Worm (Caenorhabditis elegans) whole organism, L1 larva: ENCODE measurements around the gene ndub-11.

ENCODE experiments used
- C04F5.9 ChIP-seq: sonication (generic microtip); optimal IDR thresholded peaks from 2 replicates; lab custom pipeline; 2016; ENCODE audit warnings: missing genetic modification characterization, missing compliant biosample characterization
- C16A3.4 ChIP-seq: fragments of 150-350 bp; optimal IDR thresholded peaks from 2 replicates; lab custom pipeline; 2014; ENCODE audit warnings: missing biosample characterization, missing genetic modification characterization
- C34B4.2 ChIP-seq: sonication (generic microtip); optimal IDR thresholded peaks from 2 replicates; lab custom pipeline; 2017; ENCODE audit warnings: mild to moderate bottlenecking, missing genetic modification characterization, missing compliant biosample characterization
- F16B12.6 ChIP-seq: fragments of 150-350 bp; optimal IDR thresholded peaks from 2 replicates; lab custom pipeline; 2014; ENCODE audit warnings: missing biosample characterization, missing genetic modification characterization
- Y116A8C.19 ChIP-seq: sonication (generic microtip); optimal IDR thresholded peaks from 2 replicates; lab custom pipeline; 2016; ENCODE audit warnings: missing compliant biosample characterization, missing genetic modification characterization, borderline replicate concordance
- aha-1 ChIP-seq: fragments of 150-350 bp; optimal IDR thresholded peaks from 2 replicates; lab custom pipeline; 2014; ENCODE audit warnings: missing biosample characterization, missing genetic modification characterization
- ama-1 ChIP-seq: fragments of 150-350 bp; optimal IDR thresholded peaks from 2 replicates; lab custom pipeline; 2014
- blmp-1 ChIP-seq: fragments of 150-350 bp; optimal IDR thresholded peaks from 2 replicates; lab custom pipeline; 2014; ENCODE audit warnings: missing biosample characterization, missing genetic modification characterization
- ceh-63 ChIP-seq: fragments of 200-800 bp; sonication (Bioruptor generic); optimal IDR thresholded peaks from 2 replicates; lab custom pipeline; 2018; ENCODE audit warnings: mild to moderate bottlenecking, missing genetic modification characterization, missing compliant biosample characterization
- ceh-8 ChIP-seq: fragments of 200-800 bp; sonication (Bioruptor generic); optimal IDR thresholded peaks from 2 replicates; lab custom pipeline; 2018; ENCODE audit warnings: mild to moderate bottlenecking, missing genetic modification characterization, moderate library complexity, missing compliant biosample characterization
- ceh-82 ChIP-seq, 3 experiments: fragments of 150-350 bp in 1 of 3; sonication (generic microtip) in 2 of 3; optimal IDR thresholded peaks; 2 replicates each; lab custom pipeline; 2014 to 2017; ENCODE audit warnings: missing biosample characterization in 3 of 3, missing genetic modification characterization in 3 of 3
- ceh-88 ChIP-seq: fragments of 200-800 bp; sonication (Bioruptor generic); IDR thresholded peaks from 2 replicates; pipeline ENCODE4 v1.3.6; 2022; ENCODE audit warnings: missing genetic modification characterization, missing compliant biosample characterization
- ceh-90 ChIP-seq: sonication (generic microtip); optimal IDR thresholded peaks from 2 replicates; lab custom pipeline; 2016; ENCODE audit warnings: missing genetic modification characterization, missing compliant biosample characterization
- ces-1 ChIP-seq: fragments of 150-350 bp; optimal IDR thresholded peaks from 2 replicates; lab custom pipeline; 2014; ENCODE audit warnings: missing biosample characterization, missing genetic modification reagents, missing genetic modification characterization
- dpl-1 ChIP-seq, 3 experiments: fragments of 150-350 bp in 2 of 3; sonication (generic microtip) in 1 of 3; optimal IDR thresholded peaks; 2 replicates each; lab custom pipeline; 2014 to 2017; ENCODE audit warnings: missing biosample characterization in 3 of 3, missing genetic modification characterization in 3 of 3, missing genetic modification reagents in 3 of 3
- efl-1 ChIP-seq, 4 experiments: fragments of 150-350 bp; optimal IDR thresholded peaks in 3 of 4; peaks in 1 of 4; 1 replicate in 1 of 4; 2 replicates in 3 of 4; lab custom pipeline; 2014; ENCODE audit warnings: missing biosample characterization in 2 of 4, missing genetic modification characterization in 2 of 4, missing genetic modification reagents in 2 of 4
- egl-27 ChIP-seq, 2 experiments: fragments of 150-350 bp in 1 of 2; sonication (generic microtip); optimal IDR thresholded peaks; 3 replicates each; lab custom pipeline; 2017 to 2018; ENCODE audit warnings: missing biosample characterization in 2 of 2, missing genetic modification characterization in 2 of 2, missing genetic modification reagents in 2 of 2
- elt-2 ChIP-seq: sonication (generic microtip); optimal IDR thresholded peaks from 2 replicates; lab custom pipeline; 2016; ENCODE audit warnings: missing genetic modification characterization, mild to moderate bottlenecking, inconsistent platforms, missing compliant biosample characterization, missing genetic modification reagents
- ets-5 ChIP-seq: fragments of 200-800 bp; sonication (Bioruptor generic); IDR thresholded peaks from 2 replicates; pipeline ENCODE4 v1.3.6; 2022; ENCODE audit warnings: missing genetic modification characterization, missing compliant biosample characterization
- fos-1 ChIP-seq: fragments of 150-350 bp; optimal IDR thresholded peaks from 2 replicates; lab custom pipeline; 2014; ENCODE audit warnings: missing biosample characterization, missing genetic modification characterization
- hpl-2 ChIP-seq: fragments of 150-350 bp; optimal IDR thresholded peaks from 2 replicates; lab custom pipeline; 2014; ENCODE audit warnings: missing biosample characterization, missing genetic modification reagents, missing genetic modification characterization
- lin-13 ChIP-seq: fragments of 150-350 bp; optimal IDR thresholded peaks from 2 replicates; lab custom pipeline; 2014; ENCODE audit warnings: missing biosample characterization, missing genetic modification reagents, missing genetic modification characterization
- lin-14 ChIP-seq: fragments of 200-800 bp; sonication (Bioruptor generic); optimal IDR thresholded peaks from 2 replicates; lab custom pipeline; 2018; ENCODE audit warnings: mild to moderate bottlenecking, missing genetic modification characterization, moderate library complexity, missing compliant biosample characterization
- lin-15B ChIP-seq: fragments of 150-350 bp; sonication (generic microtip); optimal IDR thresholded peaks from 3 replicates; lab custom pipeline; 2014; ENCODE audit warnings: missing biosample characterization, missing genetic modification characterization
- lin-35 ChIP-seq, 2 experiments: fragments of 150-350 bp; optimal IDR thresholded peaks; 2 replicates each; lab custom pipeline; 2014; ENCODE audit warnings: missing biosample characterization in 2 of 2, missing genetic modification characterization in 2 of 2, missing genetic modification reagents in 2 of 2
- lir-3 ChIP-seq: sonication (generic microtip); optimal IDR thresholded peaks from 2 replicates; lab custom pipeline; 2016; ENCODE audit warnings: mild to moderate bottlenecking, missing genetic modification characterization, moderate library complexity, missing compliant biosample characterization; ENCODE audit not compliant: poor library complexity
- lsy-2 ChIP-seq, 2 experiments: fragments of 150-350 bp; optimal IDR thresholded peaks; 2 replicates each; lab custom pipeline; 2014; ENCODE audit warnings: missing biosample characterization in 2 of 2, missing genetic modification characterization in 2 of 2
- mdl-1 ChIP-seq, 2 experiments: fragments of 150-350 bp; optimal IDR thresholded peaks; 2 replicates each; lab custom pipeline; 2014 to 2017; ENCODE audit warnings: missing biosample characterization in 2 of 2, missing genetic modification characterization in 2 of 2, inconsistent platforms in 1 of 2
- mef-2 ChIP-seq: fragments of 150-350 bp; optimal IDR thresholded peaks from 2 replicates; lab custom pipeline; 2014; ENCODE audit warnings: missing biosample characterization, missing genetic modification characterization
- mep-1 ChIP-seq: fragments of 150-350 bp; optimal IDR thresholded peaks from 2 replicates; lab custom pipeline; 2014; ENCODE audit warnings: missing biosample characterization, missing genetic modification characterization
- nhr-19 ChIP-seq: fragments of 200-800 bp; sonication (Bioruptor generic); conservative IDR thresholded peaks from 2 replicates; pipeline ENCODE4 v1.3.6; 2022; ENCODE audit warnings: missing genetic modification characterization, missing compliant biosample characterization
- nhr-20 ChIP-seq: sonication (generic microtip); optimal IDR thresholded peaks from 2 replicates; lab custom pipeline; 2016; ENCODE audit warnings: mild to moderate bottlenecking, missing genetic modification characterization, missing compliant biosample characterization
- nhr-28 ChIP-seq: fragments of 150-350 bp; optimal IDR thresholded peaks from 2 replicates; lab custom pipeline; 2014; ENCODE audit warnings: missing biosample characterization, missing genetic modification characterization
- nhr-47 ChIP-seq: sonication (generic microtip); optimal IDR thresholded peaks from 2 replicates; lab custom pipeline; 2016; ENCODE audit warnings: mild to moderate bottlenecking, missing genetic modification characterization, moderate library complexity, missing compliant biosample characterization
- nhr-71 ChIP-seq: sonication (generic microtip); optimal IDR thresholded peaks from 2 replicates; lab custom pipeline; 2016; ENCODE audit warnings: mild to moderate bottlenecking, missing genetic modification characterization, moderate library complexity, missing compliant biosample characterization
- nhr-77 ChIP-seq: fragments of 150-350 bp; optimal IDR thresholded peaks from 2 replicates; lab custom pipeline; 2014; ENCODE audit warnings: missing biosample characterization, missing genetic modification characterization
- nhr-84 ChIP-seq: sonication (generic microtip); optimal IDR thresholded peaks from 2 replicates; lab custom pipeline; 2017; ENCODE audit warnings: missing biosample characterization, missing genetic modification characterization
- nhr-90 ChIP-seq: sonication (generic microtip); optimal IDR thresholded peaks from 2 replicates; lab custom pipeline; 2016; ENCODE audit warnings: mild to moderate bottlenecking, missing genetic modification characterization, missing compliant biosample characterization; ENCODE audit not compliant: poor library complexity
- pax-3 ChIP-seq: fragments of 200-800 bp; sonication (Bioruptor generic); optimal IDR thresholded peaks from 2 replicates; lab custom pipeline; 2018; ENCODE audit warnings: mild to moderate bottlenecking, missing genetic modification characterization, moderate library complexity, missing compliant biosample characterization
- pqm-1 ChIP-seq: sonication (generic microtip); optimal IDR thresholded peaks from 3 replicates; lab custom pipeline; 2017; ENCODE audit warnings: missing biosample characterization, missing genetic modification characterization
- rnt-1 ChIP-seq: sonication (generic microtip); optimal IDR thresholded peaks from 2 replicates; lab custom pipeline; 2016; ENCODE audit warnings: mild to moderate bottlenecking, missing genetic modification characterization, moderate library complexity, missing compliant biosample characterization
- skn-1 ChIP-seq: fragments of 150-350 bp; optimal IDR thresholded peaks from 2 replicates; lab custom pipeline; 2014; ENCODE audit warnings: missing biosample characterization, missing genetic modification characterization
- sox-4 ChIP-seq: sonication (generic microtip); optimal IDR thresholded peaks from 2 replicates; lab custom pipeline; 2016; ENCODE audit warnings: missing genetic modification characterization, missing compliant biosample characterization
- sptf-1 ChIP-seq: fragments of 150-350 bp; optimal IDR thresholded peaks from 2 replicates; lab custom pipeline; 2014; ENCODE audit warnings: missing biosample characterization, missing genetic modification characterization
- swsn-7 ChIP-seq: sonication (generic microtip); optimal IDR thresholded peaks from 2 replicates; lab custom pipeline; 2016; ENCODE audit warnings: missing genetic modification characterization, missing compliant biosample characterization
- unc-130 ChIP-seq: fragments of 150-350 bp; optimal IDR thresholded peaks from 2 replicates; lab custom pipeline; 2017; ENCODE audit warnings: missing biosample characterization, missing genetic modification characterization, inconsistent platforms
- vab-15 ChIP-seq: sonication (generic microtip); optimal IDR thresholded peaks from 2 replicates; lab custom pipeline; 2017; ENCODE audit warnings: missing genotype, mild to moderate bottlenecking, missing genetic modification characterization, missing compliant biosample characterization
- zag-1 ChIP-seq: fragments of 150-350 bp; optimal IDR thresholded peaks from 2 replicates; lab custom pipeline; 2014; ENCODE audit warnings: missing biosample characterization, missing genetic modification characterization
- ztf-4 ChIP-seq: fragments of 150-350 bp; optimal IDR thresholded peaks from 2 replicates; lab custom pipeline; 2014; ENCODE audit warnings: missing biosample characterization, missing genetic modification characterization

Gene ndub-11

DNA sequence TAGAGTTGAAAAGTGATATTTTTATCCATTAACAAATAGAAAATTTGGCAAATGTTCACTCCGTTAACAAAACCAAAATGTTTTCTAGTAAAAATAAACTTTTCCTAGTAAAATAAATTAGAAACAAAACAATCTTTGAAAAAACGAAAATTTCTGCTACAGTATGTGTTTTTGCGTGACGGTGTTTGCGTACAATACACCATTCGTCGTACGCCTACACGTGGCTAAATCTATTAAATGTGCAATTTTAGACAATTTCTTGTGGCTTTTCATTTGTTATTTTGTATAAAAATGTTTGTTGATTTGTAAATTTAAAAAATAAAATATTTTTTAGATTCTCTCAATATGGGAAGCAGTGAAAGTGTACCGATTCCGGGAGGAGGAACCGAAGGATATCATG is 16.9 kb downstream of the ndub-11 start, which contains the start of gene Y42H9AR.1 (continued):
- TF ChIP-seq nhr-47 (tag; lab: Kevin White, UChicago) (peak; percentile 15), hpl-2 (GFP tag; lab: Kevin White, UChicago) (no peak), nhr-20 (peak; percentile 18), nhr-71 (tag; lab: Kevin White, UChicago) (no peak), nhr-90 (peak; percentile 0), pqm-1 (no peak)

DNA sequence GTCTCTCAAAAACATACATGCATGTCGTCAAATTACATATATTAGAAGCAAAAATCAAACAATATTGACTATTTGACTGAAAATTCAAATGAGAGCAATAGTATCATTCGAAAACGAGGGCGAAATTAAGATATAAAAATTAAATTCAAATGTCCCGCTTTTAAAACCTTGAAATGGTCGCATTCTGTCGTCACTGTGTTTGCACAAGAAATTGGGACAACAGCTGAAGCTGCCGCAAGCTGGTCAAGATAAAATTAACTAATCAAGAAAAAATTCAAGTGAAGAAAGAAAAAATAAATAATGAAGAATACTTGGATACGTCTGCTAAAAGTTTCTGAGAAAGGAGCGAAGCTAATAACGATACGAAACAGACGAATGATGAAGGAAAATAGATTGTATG is 17.4 kb downstream of the ndub-11 start:
- TF ChIP-seq vab-15 (tag; lab: Kevin White, UChicago) (peak; percentile 17), lsy-2 (tag; optimal IDR thresholded peaks at IDR 0.05; lab: Kevin White, UChicago) (peak in 1 of 2 experiments; percentile 18), blmp-1 (tag; lab: Kevin White, UChicago) (peak; percentile 25), efl-1 (optimal IDR thresholded peaks at IDR 0.05; lab: Kevin White, UChicago) (peak in 1 of 2 experiments; percentile 72), efl-1 (GFP tag; optimal IDR thresholded peaks at IDR 0.05 in 1 of 2; lab: Kevin White, UChicago) (peak; percentile 81 to 98), lir-3 (tag; lab: Kevin White, UChicago) (no peak), C16A3.4 (tag; lab: Kevin White, UChicago) (peak; percentile 11), unc-130 (peak; percentile 53), C34B4.2 (tag; lab: Kevin White, UChicago) (no peak), ceh-8 (GFP tag; lab: Kevin White, UChicago) (no peak), zag-1 (no peak), pqm-1 (no peak), F16B12.6 (tag; lab: Kevin White, UChicago) (peak; percentile 81), lin-35 (GFP tag; optimal IDR thresholded peaks at IDR 0.05; lab: Kevin White, UChicago) (peak; percentile 67 to 86), ceh-90 (tag; lab: Kevin White, UChicago) (no peak), ceh-82 (tag; optimal IDR thresholded peaks at IDR 0.05; lab: Kevin White, UChicago) (peak in 1 of 3 experiments; percentile 7), skn-1 (no peak), dpl-1 (GFP tag; optimal IDR thresholded peaks at IDR 0.05; lab: Kevin White, UChicago) (peak; percentile 48 to 85 (median 77))

DNA sequence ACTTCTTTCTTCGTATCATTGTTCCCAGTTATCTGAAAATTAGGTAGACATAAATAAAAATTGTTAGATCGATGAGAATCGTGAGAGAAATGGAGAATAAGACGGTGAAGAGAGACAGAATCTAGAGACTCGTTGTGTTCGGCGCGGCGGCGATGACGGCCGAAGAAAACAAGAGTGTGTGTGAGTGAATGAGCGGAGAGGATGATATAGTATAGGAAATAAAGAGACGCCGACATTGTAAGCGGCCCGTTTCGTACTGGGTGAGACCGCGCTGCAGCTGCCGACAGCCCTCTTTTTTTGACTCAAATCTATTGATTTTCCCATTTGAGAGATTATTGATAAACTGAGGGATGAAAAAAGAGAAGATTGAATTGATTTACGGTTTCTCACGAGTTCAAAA is 17.8 kb downstream of the ndub-11 start, which contains the start of gene Y42H9AR.4:
Y42H9AR.4 (minus strand) TSS at position 32 of the 400 bp plus-strand sequence.
- TF ChIP-seq sox-4 (tag; lab: Kevin White, UChicago) (no peak), C04F5.9 (no peak), elt-2 (tag; lab: Kevin White, UChicago) (no peak), C16A3.4 (tag; lab: Kevin White, UChicago) (no peak), egl-27 (tag; optimal IDR thresholded peaks at IDR 0.05; lab: Kevin White, UChicago) (no peak), sptf-1 (tag; lab: Kevin White, UChicago) (no peak), lin-13 (no peak), C34B4.2 (tag; lab: Kevin White, UChicago) (no peak), swsn-7 (tag; lab: Kevin White, UChicago) (no peak), mep-1 (peak; percentile 35), ama-1 (lab: Kevin White, UChicago) (no peak), efl-1 (optimal IDR thresholded peaks at IDR 0.05; lab: Kevin White, UChicago) (peak in 1 of 2 experiments; percentile 16), efl-1 (GFP tag; optimal IDR thresholded peaks at IDR 0.05 in 1 of 2; lab: Kevin White, UChicago) (peak in 1 of 2 experiments; percentile 73), pax-3 (tag; lab: Kevin White, UChicago) (no peak), Y116A8C.19 (no peak), aha-1 (no peak), ceh-82 (tag; optimal IDR thresholded peaks at IDR 0.05; lab: Kevin White, UChicago) (peak in 1 of 3 experiments; percentile 38), dpl-1 (GFP tag; optimal IDR thresholded peaks at IDR 0.05; lab: Kevin White, UChicago) (no peak), nhr-19 (GFP tag; lab: Robert Waterston, UW) (no peak), nhr-28 (tag; lab: Kevin White, UChicago) (no peak), ztf-4 (tag; lab: Kevin White, UChicago) (no peak), fos-1 (tag; lab: Kevin White, UChicago) (no peak), lin-15B (tag; lab: Kevin White, UChicago) (no peak), nhr-77 (tag; lab: Kevin White, UChicago) (no peak), rnt-1 (tag; lab: Kevin White, UChicago) (peak; percentile 43), skn-1 (peak; percentile 22), mef-2 (no peak), ces-1 (GFP tag; lab: Kevin White, UChicago) (no peak), lin-14 (GFP tag; lab: Kevin White, UChicago) (peak; percentile 80), nhr-84 (tag; lab: Kevin White, UChicago) (no peak), F16B12.6 (tag; lab: Kevin White, UChicago) (peak; percentile 36), ceh-88 (GFP tag; lab: Robert Waterston, UW) (no peak), ceh-63 (no peak), ets-5 (no peak), mdl-1 (tag; optimal IDR thresholded peaks at IDR 0.05; lab: Kevin White, UChicago) (peak in 1 of 2 experiments; percentile 3)
